Fruit fly (Drosophila melanogaster): ENCODE data around the gene Cyp9f3.

Cyp9f3 gene

dm6 chr3R:12408160-12408559 is 9.4 kb upstream of the Cyp9f3 start, which contains the start of gene CG5196:
Gene CG5196, plus strand, starts transcription at chr3R:12408316.
- no peak for TF ChIP-seq Pif1B (GFP tag; optimal IDR thresholded peaks at IDR 0.05)
- peak; percentile 14 for TF ChIP-seq EcR (GFP tag; optimal IDR thresholded peaks at IDR 0.05)

dm6 chr3R:12406235-12407196 is 7.8 kb upstream of the Cyp9f3 start, which contains the start of gene CG5167:
Gene CG5167, plus strand, starts transcription at chr3R:12406532.
- TF ChIP-seq Pif1B (GFP tag; optimal IDR thresholded peaks at IDR 0.05), result no peak
- no peak for TF ChIP-seq D1 (tag; optimal IDR thresholded peaks at IDR 0.05)
- TF ChIP-seq fd96Ca (GFP tag; IDR thresholded peaks at IDR 0.05), result peak; percentile 64; the same call in 2 of the 3 replicates
- peak; percentile 15 for TF ChIP-seq CG8159 (tag; optimal IDR thresholded peaks at IDR 0.05)
- TF ChIP-seq CG34367 (tag; optimal IDR thresholded peaks at IDR 0.05), result peak; percentile 40
- no peak for TF ChIP-seq EcR (GFP tag; optimal IDR thresholded peaks at IDR 0.05)
- TF ChIP-seq CG12605 (GFP tag; IDR thresholded peaks at IDR 0.05), result peak; percentile 85
- peak; percentile 13 for TF ChIP-seq Snoo (tag; optimal IDR thresholded peaks at IDR 0.05)
- no peak for TF ChIP-seq CG10348 (GFP tag; IDR thresholded peaks at IDR 0.05)
- no peak for TF ChIP-seq CG15710 (tag; optimal IDR thresholded peaks at IDR 0.05)
- no peak; the same call in 1 of the 2 replicates for TF ChIP-seq CG32121 (GFP tag; IDR thresholded peaks at IDR 0.05)
- peak; percentile 11 for TF ChIP-seq CG17806 (tag; optimal IDR thresholded peaks at IDR 0.05)
- TF ChIP-seq rn (GFP tag; IDR thresholded peaks at IDR 0.05), result no peak
- no peak for TF ChIP-seq CG4496 (GFP tag; IDR thresholded peaks at IDR 0.05)
- TF ChIP-seq CG13204 (GFP tag; optimal IDR thresholded peaks at IDR 0.05), result peak; percentile 54
- no peak for TF ChIP-seq Pif1A (GFP tag; optimal IDR thresholded peaks at IDR 0.05)
- TF ChIP-seq gl (tag; optimal IDR thresholded peaks at IDR 0.05), result peak; percentile 88
- peak; percentile 62 for TF ChIP-seq CG8301 (tag; optimal IDR thresholded peaks at IDR 0.05)
- peak; percentile 51 for TF ChIP-seq Ets98B (GFP tag; IDR thresholded peaks at IDR 0.05)

- no peak for TF ChIP-seq CG32121 (GFP tag; IDR thresholded peaks at IDR 0.05)
- TF ChIP-seq D1 (tag; optimal IDR thresholded peaks at IDR 0.05), result no peak
- TF ChIP-seq CG15710 (tag; optimal IDR thresholded peaks at IDR 0.05), result no peak
Measured at dm6 chr3R:12405928-12406234, 7.2 kb upstream of the Cyp9f3 start, which contains the start of gene Cyp9f2. Gene Cyp9f2, minus strand, starts transcription at chr3R:12406028.

dm6 chr3R:12405134-12405533 is 6.4 kb upstream of the Cyp9f3 start:
- TF ChIP-seq D1 (tag; optimal IDR thresholded peaks at IDR 0.05) (no peak), CG8301 (tag; optimal IDR thresholded peaks at IDR 0.05) (no peak), CG34367 (tag; optimal IDR thresholded peaks at IDR 0.05) (no peak), Ets98B (GFP tag; IDR thresholded peaks at IDR 0.05) (no peak), CG17806 (tag; optimal IDR thresholded peaks at IDR 0.05) (no peak), gl (tag; optimal IDR thresholded peaks at IDR 0.05) (no peak), rn (GFP tag; IDR thresholded peaks at IDR 0.05) (no peak), CG8159 (tag; optimal IDR thresholded peaks at IDR 0.05) (no peak), Snoo (tag; optimal IDR thresholded peaks at IDR 0.05) (no peak), Pif1A (GFP tag; optimal IDR thresholded peaks at IDR 0.05) (no peak), CG4496 (GFP tag; IDR thresholded peaks at IDR 0.05) (no peak), EcR (GFP tag; optimal IDR thresholded peaks at IDR 0.05) (no peak), CG12605 (GFP tag; IDR thresholded peaks at IDR 0.05) (no peak), CG10348 (GFP tag; IDR thresholded peaks at IDR 0.05) (no peak), CG9948 (tag; optimal IDR thresholded peaks at IDR 0.05) (no peak), CG14655 (GFP tag; optimal IDR thresholded peaks at IDR 0.05) (no peak), CG32121 (GFP tag; IDR thresholded peaks at IDR 0.05) (no peak)

dm6 chr3R:12402935-12403334 is 4.2 kb upstream of the Cyp9f3 start:
- TF ChIP-seq rn (GFP tag; IDR thresholded peaks at IDR 0.05), result peak; percentile 84
- TF ChIP-seq EcR (GFP tag; optimal IDR thresholded peaks at IDR 0.05), result peak; percentile 22
- peak; percentile 95 for TF ChIP-seq CG14655 (GFP tag; optimal IDR thresholded peaks at IDR 0.05)
- peak; percentile 96 for TF ChIP-seq CG12605 (GFP tag; IDR thresholded peaks at IDR 0.05)
- peak; percentile 100 for TF ChIP-seq CG8159 (tag; optimal IDR thresholded peaks at IDR 0.05)
- peak; percentile 93 for TF ChIP-seq CG32121 (GFP tag; IDR thresholded peaks at IDR 0.05)
- TF ChIP-seq CG8301 (tag; optimal IDR thresholded peaks at IDR 0.05), result peak; percentile 100
- peak; percentile 98 for TF ChIP-seq CG9948 (tag; optimal IDR thresholded peaks at IDR 0.05)
- peak; percentile 98 for TF ChIP-seq CG34367 (tag; optimal IDR thresholded peaks at IDR 0.05)
- peak; percentile 97 for TF ChIP-seq Pif1B (GFP tag; optimal IDR thresholded peaks at IDR 0.05)
- TF ChIP-seq Snoo (tag; optimal IDR thresholded peaks at IDR 0.05), result peak; percentile 98
- no peak for TF ChIP-seq CG13204 (GFP tag; optimal IDR thresholded peaks at IDR 0.05)
- peak; percentile 93 for TF ChIP-seq gl (tag; optimal IDR thresholded peaks at IDR 0.05)
- peak; percentile 97 for TF ChIP-seq CG17806 (tag; optimal IDR thresholded peaks at IDR 0.05)
- TF ChIP-seq D1 (tag; optimal IDR thresholded peaks at IDR 0.05), result peak; percentile 99
- TF ChIP-seq CG4496 (GFP tag; IDR thresholded peaks at IDR 0.05), result no peak
- peak; percentile 84 for TF ChIP-seq fd96Ca (GFP tag; IDR thresholded peaks at IDR 0.05)
- TF ChIP-seq Ets98B (GFP tag; IDR thresholded peaks at IDR 0.05), result peak; percentile 96
- TF ChIP-seq CG15710 (tag; optimal IDR thresholded peaks at IDR 0.05), result peak; percentile 97
- TF ChIP-seq Pif1A (GFP tag; optimal IDR thresholded peaks at IDR 0.05), result peak; percentile 95
- TF ChIP-seq CG10348 (GFP tag; IDR thresholded peaks at IDR 0.05), result no peak
